Fruit fly (Drosophila melanogaster): ENCODE data around the gene CG14011.

The CG14011 gene

dm6 chr2L:5593839-5594238 lies 12.9 kb upstream of the CG14011 start:
- no peak for TF ChIP-seq CG15479 (GFP tag; optimal IDR thresholded peaks at IDR 0.05)
- no peak for TF ChIP-seq CG30431 (GFP tag; optimal IDR thresholded peaks at IDR 0.05)
- TF ChIP-seq Dref (GFP tag; IDR thresholded peaks at IDR 0.05) = 0 out of 2 replicates have a peak, but pooled peaks have one; percentile 7
- no peak for TF ChIP-seq CG17328 (GFP tag; IDR thresholded peaks at IDR 0.05)
- TF ChIP-seq org-1 (GFP tag; optimal IDR thresholded peaks at IDR 0.05) = no peak
- TF ChIP-seq TFAM (GFP tag; optimal IDR thresholded peaks at IDR 0.05) = no peak
- peak; percentile 53 for TF ChIP-seq Ets65A (GFP tag)
- no peak for TF ChIP-seq CoRest (tag; optimal IDR thresholded peaks at IDR 0.05)
- no peak for TF ChIP-seq fd3F (GFP tag; optimal IDR thresholded peaks at IDR 0.05)
- no peak for TF ChIP-seq seq (GFP tag; IDR thresholded peaks at IDR 0.05)
- no peak for TF ChIP-seq luna (GFP tag; optimal IDR thresholded peaks at IDR 0.05)
- no peak for TF ChIP-seq Camta (GFP tag; optimal IDR thresholded peaks at IDR 0.05)
- TF ChIP-seq fru (optimal IDR thresholded peaks at IDR 0.05) = no peak

dm6 chr2L:5588314-5588713 lies 7.4 kb upstream of the CG14011 start, which contains the start of gene CG7251:
Gene CG7251 (minus strand): TSS chr2L:5588414.
- TF ChIP-seq Xrp1 (GFP tag; IDR thresholded peaks at IDR 0.05) (no peak), tna (GFP tag; IDR thresholded peaks at IDR 0.05; ENCODE audit: partially characterized antibody) (no peak), Hr51 (GFP tag; optimal IDR thresholded peaks at IDR 0.05) (no peak), CG11695 (GFP tag; IDR thresholded peaks at IDR 0.05) (no peak), Nf-YB (GFP tag; optimal IDR thresholded peaks at IDR 0.05) (no peak), her (GFP tag; optimal IDR thresholded peaks at IDR 0.05) (no peak), nerfin-2 (GFP tag; IDR thresholded peaks at IDR 0.05; ENCODE audit: partially characterized antibody) (no peak), fru (optimal IDR thresholded peaks at IDR 0.05) (no peak), CG6654 (GFP tag; optimal IDR thresholded peaks at IDR 0.05) (no peak), CG15696 (tag; optimal IDR thresholded peaks at IDR 0.05) (no peak), Abd-B (GFP tag; optimal IDR thresholded peaks at IDR 0.05) (no peak), slp2 (GFP tag; optimal IDR thresholded peaks at IDR 0.05) (no peak), sisA (GFP tag; IDR thresholded peaks at IDR 0.05) (no peak), lov (optimal IDR thresholded peaks at IDR 0.05) (no peak), lov (GFP tag; IDR thresholded peaks at IDR 0.05) (no peak), caup (GFP tag; optimal IDR thresholded peaks at IDR 0.05; ENCODE audit: severe bottlenecking) (no peak), cg (GFP tag; optimal IDR thresholded peaks at IDR 0.05) (no peak), disco-r (GFP tag; optimal IDR thresholded peaks at IDR 0.05) (no peak), Mad (GFP tag; optimal IDR thresholded peaks at IDR 0.05) (no peak)

DNA sequence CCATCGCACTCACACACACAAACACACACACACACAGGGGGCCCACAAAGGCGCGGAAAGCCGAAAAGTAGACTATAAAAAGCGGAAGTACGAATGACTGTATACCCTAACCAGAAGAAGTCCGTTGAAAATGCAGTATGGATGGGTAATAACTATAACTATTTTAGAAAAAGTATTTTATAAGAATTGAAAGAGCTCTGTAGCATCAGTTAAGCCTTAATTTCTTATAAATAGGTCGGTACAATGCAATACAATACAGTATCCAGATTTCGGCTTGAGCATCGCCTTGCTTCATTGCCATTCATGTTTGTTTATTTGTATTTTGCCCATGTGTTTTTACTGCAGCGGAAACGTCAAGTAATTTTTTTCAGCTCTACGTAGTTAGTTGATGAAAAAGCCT lies 11.4 kb downstream of the CG14011 start:
- TF ChIP-seq en (GFP tag; optimal IDR thresholded peaks at IDR 0.05) = no peak
- TF ChIP-seq peb (GFP tag; IDR thresholded peaks at IDR 0.05) = no peak
- no peak for TF ChIP-seq Bdp1 (GFP tag; optimal IDR thresholded peaks at IDR 0.05)
- peak; percentile 15 for TF ChIP-seq Hand (GFP tag; optimal IDR thresholded peaks at IDR 0.05)
- TF ChIP-seq ERR (GFP tag; optimal IDR thresholded peaks at IDR 0.05) = no peak
- peak; percentile 49 for TF ChIP-seq dmrt99B (tag; optimal IDR thresholded peaks at IDR 0.05)
- TF ChIP-seq bcd (GFP tag; optimal IDR thresholded peaks at IDR 0.05) = peak; percentile 12
- no peak for TF ChIP-seq dm (GFP tag; optimal IDR thresholded peaks at IDR 0.05)
- no peak for TF ChIP-seq D (optimal IDR thresholded peaks at IDR 0.05)
- no peak for TF ChIP-seq D (GFP tag; optimal IDR thresholded peaks at IDR 0.05)
- TF ChIP-seq CG2199 (GFP tag; IDR thresholded peaks at IDR 0.05) = no peak
- no peak for TF ChIP-seq CG2678 (tag; optimal IDR thresholded peaks at IDR 0.05)
- TF ChIP-seq nmo (GFP tag; optimal IDR thresholded peaks at IDR 0.05) = peak; percentile 16
- TF ChIP-seq grn (GFP tag; optimal IDR thresholded peaks at IDR 0.05) = no peak
- no peak for TF ChIP-seq nau (GFP tag; optimal IDR thresholded peaks at IDR 0.05)
- TF ChIP-seq B-H2 (GFP tag; optimal IDR thresholded peaks at IDR 0.05) = no peak
- TF ChIP-seq CG7745 (tag; optimal IDR thresholded peaks at IDR 0.05) = no peak
- no peak for TF ChIP-seq wdn (GFP tag; IDR thresholded peaks at IDR 0.05)
- TF ChIP-seq CG1529 (GFP tag; optimal IDR thresholded peaks at IDR 0.05) = no peak
- no peak for TF ChIP-seq Nf-YA (GFP tag; IDR thresholded peaks at IDR 0.05)
- TF ChIP-seq Vsx1 (GFP tag; optimal IDR thresholded peaks at IDR 0.05) = no peak
